Fruit fly (Drosophila melanogaster) Kc167 (cell line): ENCODE measurements around the gene Klp67A.

Experiments used
- h ChIP-seq: fragments of >200 bp; optimal IDR thresholded peaks from 3 replicates; lab custom pipeline; 2018; ENCODE audit warnings: missing external identifiers
- insv ChIP-seq: fragments of >200 bp; optimal IDR thresholded peaks from 3 replicates; lab custom pipeline; 2018; ENCODE audit warnings: missing external identifiers

DNA sequence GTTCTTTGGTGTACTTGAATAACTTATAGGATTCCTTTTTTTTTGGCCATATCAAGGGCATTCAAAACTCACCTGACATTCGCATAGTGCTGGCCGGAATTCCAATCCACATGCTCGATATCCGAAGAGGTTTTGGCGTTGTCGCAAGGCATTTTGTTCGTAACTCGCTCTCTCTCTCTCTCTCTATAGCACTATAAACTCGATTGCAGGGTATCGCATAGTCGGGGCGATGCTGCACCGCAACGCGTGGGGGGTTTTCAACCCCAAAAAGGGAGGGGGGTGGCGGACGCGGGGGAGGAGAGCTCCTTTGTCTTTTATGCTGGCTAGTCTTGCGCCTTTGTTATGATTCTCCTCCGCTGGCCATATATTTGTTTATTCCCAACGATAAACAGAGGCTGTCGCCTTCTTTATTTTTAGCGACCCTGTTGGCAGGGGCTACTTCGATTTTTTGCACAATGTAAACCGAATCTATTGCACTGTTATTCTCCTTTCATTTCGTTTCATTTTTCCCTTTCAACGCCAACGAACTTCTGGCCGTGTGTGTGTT is 31.7 kb upstream of the Klp67A start:
- TF ChIP-seq insv (lab: Kevin White, UChicago) (no peak), h (lab: Kevin White, UChicago) (no peak)
